Worm (Caenorhabditis elegans) whole organism, L3 larva: Measurements from ENCODE around the gene srh-216.

Experiments used
- aly-2 ChIP-seq: fragments of 150-350 bp; optimal IDR thresholded peaks from 2 replicates; lab custom pipeline; 2014; ENCODE audit warnings: missing biosample characterization, missing genetic modification characterization
- egl-5 ChIP-seq: fragments of 150-350 bp; optimal IDR thresholded peaks from 2 replicates; lab custom pipeline; 2017; ENCODE audit warnings: missing biosample characterization, missing genetic modification reagents, missing genetic modification characterization, inconsistent platforms
- lin-15B ChIP-seq: fragments of 150-350 bp; optimal IDR thresholded peaks from 2 replicates; lab custom pipeline; 2014; ENCODE audit warnings: missing biosample characterization, missing genetic modification characterization
- nfya-1 ChIP-seq: sonication (generic microtip); optimal IDR thresholded peaks from 2 replicates; lab custom pipeline; 2017; ENCODE audit warnings: missing genetic modification characterization, mild to moderate bottlenecking, missing compliant biosample characterization, antibody characterized with exemption, moderate library complexity; ENCODE audit not compliant: insufficient read depth
- nhr-76 ChIP-seq: fragments of 150-350 bp; sonication (generic microtip); optimal IDR thresholded peaks from 5 replicates; lab custom pipeline; 2014; ENCODE audit warnings: missing biosample characterization, missing genetic modification characterization
- unc-62 ChIP-seq: fragments of 150-350 bp; sonication (generic microtip); optimal IDR thresholded peaks from 4 replicates; lab custom pipeline; 2014; ENCODE audit warnings: missing biosample characterization, missing genetic modification reagents, missing genetic modification characterization

- TF ChIP-seq aly-2 (no peak), egl-5 (tag; lab: Kevin White, UChicago) (no peak), unc-62 (GFP tag; lab: Kevin White, UChicago) (no peak), nfya-1 (tag; lab: Kevin White, UChicago) (peak; percentile 98), nhr-76 (tag; lab: Kevin White, UChicago) (no peak), lin-15B (no peak)
These were observed 19.2 kb downstream of the srh-216 start for ce11 chrV:16808168-16808567.
